Worm (Caenorhabditis elegans) whole organism, L3 larva: ENCODE measurements around the gene ins-37.

Source experiments
- R02D3.7 ChIP-seq: fragments of 150-350 bp; optimal IDR thresholded peaks from 2 replicates; lab custom pipeline; 2014; ENCODE audit warnings: missing biosample characterization, missing genetic modification characterization
- ZK546.5 ChIP-seq: sonication (generic microtip); optimal IDR thresholded peaks from 2 replicates; lab custom pipeline; 2017; ENCODE audit warnings: missing biosample characterization, missing genetic modification characterization
- aly-2 ChIP-seq: fragments of 150-350 bp; optimal IDR thresholded peaks from 2 replicates; lab custom pipeline; 2014; ENCODE audit warnings: missing biosample characterization, missing genetic modification characterization
- ama-1 ChIP-seq: fragments of 150-350 bp; optimal IDR thresholded peaks from 2 replicates; lab custom pipeline; 2018
- ceh-16 ChIP-seq: sonication (generic microtip); optimal IDR thresholded peaks from 2 replicates; lab custom pipeline; 2017; ENCODE audit warnings: missing biosample characterization, missing genetic modification characterization
- ceh-82 ChIP-seq: fragments of 150-350 bp; optimal IDR thresholded peaks from 2 replicates; lab custom pipeline; 2014; ENCODE audit warnings: missing biosample characterization, missing genetic modification characterization
- ceh-9 ChIP-seq: sonication (generic microtip); optimal IDR thresholded peaks from 2 replicates; lab custom pipeline; 2018; ENCODE audit warnings: missing biosample characterization, missing genetic modification characterization
- daf-12 ChIP-seq: fragments of 150-350 bp; optimal IDR thresholded peaks from 2 replicates; lab custom pipeline; 2014; ENCODE audit warnings: missing biosample characterization, missing genetic modification reagents, missing genetic modification characterization
- egl-27 ChIP-seq: sonication (generic microtip); optimal IDR thresholded peaks from 4 replicates; lab custom pipeline; 2017; ENCODE audit warnings: missing biosample characterization, missing genetic modification reagents, missing genetic modification characterization
- egl-5 ChIP-seq: fragments of 150-350 bp; optimal IDR thresholded peaks from 2 replicates; lab custom pipeline; 2017; ENCODE audit warnings: missing biosample characterization, missing genetic modification reagents, missing genetic modification characterization, inconsistent platforms
- elt-1 ChIP-seq: fragments of 150-350 bp; optimal IDR thresholded peaks from 2 replicates; lab custom pipeline; 2014; ENCODE audit warnings: missing biosample characterization, missing genetic modification characterization
- elt-2 ChIP-seq: sonication (generic microtip); optimal IDR thresholded peaks from 2 replicates; lab custom pipeline; 2016; ENCODE audit warnings: missing genetic modification reagents, mild to moderate bottlenecking, missing genetic modification characterization, missing compliant biosample characterization
- elt-3 ChIP-seq, 3 experiments: fragments of 150-350 bp in 1 of 3; sonication (generic microtip) in 2 of 3; optimal IDR thresholded peaks; 2 replicates in 2 of 3; 4 replicates in 1 of 3; lab custom pipeline; 2014 to 2017; ENCODE audit warnings: missing biosample characterization in 3 of 3, missing genetic modification characterization in 3 of 3
- eor-1 ChIP-seq, 2 experiments: fragments of 150-350 bp; optimal IDR thresholded peaks; 2 replicates each; lab custom pipeline; 2014 to 2018; ENCODE audit warnings: missing biosample characterization in 2 of 2, missing genetic modification characterization in 2 of 2
- fkh-2 ChIP-seq: fragments of 150-350 bp; optimal IDR thresholded peaks from 2 replicates; lab custom pipeline; 2014; ENCODE audit warnings: missing biosample characterization, missing genetic modification reagents, missing genetic modification characterization
- hmg-11 ChIP-seq: sonication (generic microtip); optimal IDR thresholded peaks from 2 replicates; lab custom pipeline; 2016; ENCODE audit warnings: missing genetic modification characterization, missing compliant biosample characterization
- jun-1 ChIP-seq: fragments of 150-350 bp; optimal IDR thresholded peaks from 2 replicates; lab custom pipeline; 2014; ENCODE audit warnings: missing biosample characterization, missing genetic modification reagents, missing genetic modification characterization
- lin-15B ChIP-seq: fragments of 150-350 bp; optimal IDR thresholded peaks from 2 replicates; lab custom pipeline; 2014; ENCODE audit warnings: missing biosample characterization, missing genetic modification characterization
- lin-39 ChIP-seq: fragments of 150-350 bp; optimal IDR thresholded peaks from 2 replicates; lab custom pipeline; 2018; ENCODE audit warnings: missing biosample characterization, missing genetic modification reagents, missing genetic modification characterization
- lsy-12 ChIP-seq: sonication (generic microtip); optimal IDR thresholded peaks from 2 replicates; lab custom pipeline; 2016; ENCODE audit warnings: mild to moderate bottlenecking, missing genetic modification characterization, missing compliant biosample characterization
- mdl-1 ChIP-seq: fragments of 150-350 bp; optimal IDR thresholded peaks from 2 replicates; lab custom pipeline; 2014; ENCODE audit warnings: missing biosample characterization, missing genetic modification characterization
- nfya-1 ChIP-seq: sonication (generic microtip); optimal IDR thresholded peaks from 2 replicates; lab custom pipeline; 2017; ENCODE audit warnings: missing genetic modification characterization, mild to moderate bottlenecking, missing compliant biosample characterization, antibody characterized with exemption, moderate library complexity; ENCODE audit not compliant: insufficient read depth
- nhr-11 ChIP-seq: fragments of 150-350 bp; optimal IDR thresholded peaks from 2 replicates; lab custom pipeline; 2014; ENCODE audit warnings: missing biosample characterization, missing genetic modification characterization
- nhr-237 ChIP-seq: fragments of 150-350 bp; optimal IDR thresholded peaks from 2 replicates; lab custom pipeline; 2014; ENCODE audit warnings: missing biosample characterization, missing genetic modification characterization
- nhr-25 ChIP-seq: sonication (generic microtip); optimal IDR thresholded peaks from 2 replicates; lab custom pipeline; 2017; ENCODE audit warnings: missing biosample characterization, missing genetic modification characterization
- nhr-28 ChIP-seq: fragments of 150-350 bp; optimal IDR thresholded peaks from 2 replicates; lab custom pipeline; 2014; ENCODE audit warnings: missing biosample characterization, missing genetic modification characterization
- nhr-43 ChIP-seq: sonication (generic microtip); optimal IDR thresholded peaks from 2 replicates; lab custom pipeline; 2016; ENCODE audit warnings: mild to moderate bottlenecking, missing genetic modification characterization, missing compliant biosample characterization; ENCODE audit not compliant: poor library complexity, severe bottlenecking
- nhr-67 ChIP-seq: fragments of 150-350 bp; optimal IDR thresholded peaks from 2 replicates; lab custom pipeline; 2014; ENCODE audit warnings: missing biosample characterization, missing genetic modification characterization
- nhr-76 ChIP-seq: fragments of 150-350 bp; sonication (generic microtip); optimal IDR thresholded peaks from 5 replicates; lab custom pipeline; 2014; ENCODE audit warnings: missing biosample characterization, missing genetic modification characterization
- pha-4 ChIP-seq: fragments of 150-350 bp; optimal IDR thresholded peaks from 2 replicates; lab custom pipeline; 2014; ENCODE audit warnings: missing biosample characterization, missing genetic modification reagents, missing genetic modification characterization
- pqm-1 ChIP-seq: fragments of 150-350 bp; optimal IDR thresholded peaks from 2 replicates; lab custom pipeline; 2017; ENCODE audit warnings: missing biosample characterization, missing genetic modification characterization, inconsistent platforms
- sea-2 ChIP-seq: fragments of 150-350 bp; sonication (generic microtip); optimal IDR thresholded peaks from 4 replicates; lab custom pipeline; 2014; ENCODE audit warnings: missing biosample characterization, missing genetic modification reagents, missing genetic modification characterization
- skn-1 ChIP-seq: fragments of 150-350 bp; optimal IDR thresholded peaks from 2 replicates; lab custom pipeline; 2014; ENCODE audit warnings: missing biosample characterization, missing genetic modification characterization
- snpc-4 ChIP-seq: fragments of 150-350 bp; optimal IDR thresholded peaks from 2 replicates; lab custom pipeline; 2014; ENCODE audit warnings: missing biosample characterization, missing genetic modification characterization
- tbx-2 ChIP-seq: sonication (generic microtip); optimal IDR thresholded peaks from 2 replicates; lab custom pipeline; 2016; ENCODE audit warnings: mild to moderate bottlenecking, missing genetic modification characterization, missing compliant biosample characterization
- unc-39 ChIP-seq: sonication (generic microtip); optimal IDR thresholded peaks from 4 replicates; lab custom pipeline; 2017; ENCODE audit warnings: missing biosample characterization, missing genetic modification characterization
- unc-62 ChIP-seq: fragments of 150-350 bp; sonication (generic microtip); optimal IDR thresholded peaks from 4 replicates; lab custom pipeline; 2014; ENCODE audit warnings: missing biosample characterization, missing genetic modification reagents, missing genetic modification characterization
- zag-1 ChIP-seq: fragments of 150-350 bp; optimal IDR thresholded peaks from 2 replicates; lab custom pipeline; 2014; ENCODE audit warnings: missing biosample characterization, missing genetic modification characterization
- ztf-11 ChIP-seq: fragments of 150-350 bp; optimal IDR thresholded peaks from 2 replicates; lab custom pipeline; 2014; ENCODE audit warnings: missing biosample characterization, missing genetic modification characterization

ins-37 gene

ce11 chrII:13835724-13836307 lies at the start of gene ins-37:
TSS of gene ins-37 (minus strand) at chrII:13836107.
- TF ChIP-seq elt-2 (tag; lab: Kevin White, UChicago), result peak; percentile 2

- TF ChIP-seq pqm-1, result no peak
- no peak for TF ChIP-seq aly-2 (tag; lab: Kevin White, UChicago)
- no peak for TF ChIP-seq elt-1
- no peak for TF ChIP-seq elt-3 (tag; optimal IDR thresholded peaks at IDR 0.05; lab: Kevin White, UChicago)
- no peak for TF ChIP-seq ceh-82 (tag; lab: Kevin White, UChicago)
- no peak for TF ChIP-seq daf-12 (tag; lab: Kevin White, UChicago)
- no peak for TF ChIP-seq eor-1 (tag; optimal IDR thresholded peaks at IDR 0.05; lab: Kevin White, UChicago)
- TF ChIP-seq unc-39 (tag; lab: Kevin White, UChicago), result no peak
- TF ChIP-seq skn-1 (tag; lab: Kevin White, UChicago), result no peak
- TF ChIP-seq sea-2 (GFP tag; lab: Kevin White, UChicago), result no peak
- TF ChIP-seq ama-1 (lab: Kevin White, UChicago), result no peak
- no peak for TF ChIP-seq nfya-1 (tag; lab: Kevin White, UChicago)
- no peak for TF ChIP-seq lsy-12
- TF ChIP-seq, all 47 proteins: peak for 0
Observed at ce11 chrII:13882405-13882804, 46.5 kb upstream of the ins-37 start, which contains the start of gene hda-10. TSS of gene hda-10 (plus strand) at chrII:13882705.

- TF ChIP-seq snpc-4 (no peak), daf-12 (tag; lab: Kevin White, UChicago) (no peak), ZK546.5 (tag; lab: Kevin White, UChicago) (no peak), zag-1 (tag; lab: Kevin White, UChicago) (no peak), egl-5 (no peak)
- TF ChIP-seq, all 47 proteins: peak for 0
Observed at ce11 chrII:13879589-13879988, 43.7 kb upstream of the ins-37 start.

- TF ChIP-seq egl-5 (no peak), hmg-11 (tag; lab: Kevin White, UChicago) (no peak), tbx-2 (tag; lab: Kevin White, UChicago) (no peak), aly-2 (tag; lab: Kevin White, UChicago) (no peak), lsy-12 (no peak), nhr-11 (tag; lab: Kevin White, UChicago) (no peak)
Observed at ce11 chrII:13877994-13878393, 42.1 kb upstream of the ins-37 start.

- no peak for TF ChIP-seq jun-1 (tag; lab: Kevin White, UChicago)
- TF ChIP-seq pha-4 (tag; lab: Kevin White, UChicago), result no peak
- TF ChIP-seq R02D3.7 (tag; lab: Kevin White, UChicago), result no peak
- no peak for TF ChIP-seq nhr-76 (tag; lab: Kevin White, UChicago)
- no peak for TF ChIP-seq nhr-28 (tag; lab: Kevin White, UChicago)
- no peak for TF ChIP-seq ceh-9
- TF ChIP-seq elt-1, result no peak
- no peak for TF ChIP-seq mdl-1 (tag; lab: Kevin White, UChicago)
Observed at ce11 chrII:13875734-13876133, 39.8 kb upstream of the ins-37 start, which contains the start of gene ing-3. TSS of gene ing-3 (plus strand) at chrII:13876034.

ce11 chrII:13872191-13872889 lies 36.4 kb upstream of the ins-37 start, which contains the start of the genes cup-14 and ndub-8:
TSS of gene cup-14 (minus strand) at chrII:13872241.
TSS of gene ndub-8 (plus strand) at chrII:13872869.
- peak; percentile 83 for TF ChIP-seq lin-15B (tag; lab: Kevin White, UChicago)
- no peak for TF ChIP-seq elt-3 (tag; optimal IDR thresholded peaks at IDR 0.05; lab: Kevin White, UChicago)
- TF ChIP-seq ceh-16 (tag; lab: Kevin White, UChicago), result no peak
- TF ChIP-seq nhr-25, result peak; percentile 64
- no peak for TF ChIP-seq fkh-2 (tag; lab: Kevin White, UChicago)
- peak; percentile 64 for TF ChIP-seq elt-2 (tag; lab: Kevin White, UChicago)
- TF ChIP-seq nhr-28 (tag; lab: Kevin White, UChicago), result no peak
- TF ChIP-seq eor-1 (tag; optimal IDR thresholded peaks at IDR 0.05; lab: Kevin White, UChicago), result peak in 1 of 2 experiments; percentile 38
- TF ChIP-seq egl-5, result peak; percentile 97
- no peak for TF ChIP-seq nhr-43 (tag; lab: Kevin White, UChicago)
- no peak for TF ChIP-seq unc-62 (GFP tag; lab: Kevin White, UChicago)
- TF ChIP-seq elt-1, result no peak
- no peak for TF ChIP-seq ceh-9
- peak; percentile 15 for TF ChIP-seq nhr-76 (tag; lab: Kevin White, UChicago)
- no peak for TF ChIP-seq nhr-237 (tag; lab: Kevin White, UChicago)
- TF ChIP-seq nfya-1 (tag; lab: Kevin White, UChicago), result peak; percentile 98
- no peak for TF ChIP-seq daf-12 (tag; lab: Kevin White, UChicago)
- TF ChIP-seq R02D3.7 (tag; lab: Kevin White, UChicago), result peak; percentile 74
- no peak for TF ChIP-seq nhr-67
- peak; percentile 36 for TF ChIP-seq tbx-2 (tag; lab: Kevin White, UChicago)
- peak; percentile 88 for TF ChIP-seq lin-39 (tag; lab: Kevin White, UChicago)
- peak; percentile 48 for TF ChIP-seq lsy-12
- TF ChIP-seq ztf-11 (tag; lab: Kevin White, UChicago), result no peak
- TF ChIP-seq unc-39 (tag; lab: Kevin White, UChicago), result no peak
- peak; percentile 82 for TF ChIP-seq hmg-11 (tag; lab: Kevin White, UChicago)
- TF ChIP-seq snpc-4, result peak; percentile 84
- no peak for TF ChIP-seq nhr-11 (tag; lab: Kevin White, UChicago)
- TF ChIP-seq egl-27 (tag; lab: Kevin White, UChicago), result no peak
